Fruit fly (Drosophila melanogaster) whole organism, embryonic: ENCODE data around the gene CG3566.

Experiments used
- Antp ChIP-seq: fragments of 200-800 bp; sonication (Bioruptor generic); optimal IDR thresholded peaks from 3 replicates; lab custom pipeline; 2016; ENCODE audit warnings: missing biosample characterization, missing genetic modification characterization
- CG11085 ChIP-seq: fragments of 200-800 bp; sonication (Bioruptor generic); IDR thresholded peaks from 2 replicates; pipeline ENCODE4 v1.3.6; 2022; ENCODE audit warnings: missing biosample characterization, missing genetic modification characterization
- CG11093 ChIP-seq: fragments of 200-800 bp; sonication (Bioruptor generic); IDR thresholded peaks from 3 replicates; pipeline ENCODE4 v1.3.6; 2022; ENCODE audit warnings: missing biosample characterization, missing genetic modification characterization
- CG11504 ChIP-seq: fragments of 200-800 bp; sonication (Bioruptor generic); optimal IDR thresholded peaks from 3 replicates; lab custom pipeline; 2019; ENCODE audit warnings: missing biosample characterization, mild to moderate bottlenecking, missing genetic modification characterization, moderate library complexity
- CG13296 ChIP-seq: fragments of 200-800 bp; sonication (Bioruptor generic); optimal IDR thresholded peaks from 3 replicates; lab custom pipeline; 2018; ENCODE audit warnings: missing biosample characterization, mild to moderate bottlenecking, missing genetic modification characterization
- CG13424 ChIP-seq: fragments of 200-800 bp; sonication (Bioruptor generic); optimal IDR thresholded peaks from 2 replicates; lab custom pipeline; 2019; ENCODE audit warnings: missing biosample characterization, mild to moderate bottlenecking, missing genetic modification characterization, moderate library complexity
- CG13894 ChIP-seq: fragments of 200-800 bp; sonication (Bioruptor generic); optimal IDR thresholded peaks from 3 replicates; lab custom pipeline; 2018; ENCODE audit warnings: missing biosample characterization, mild to moderate bottlenecking, missing genetic modification characterization, moderate library complexity
- CG14710 ChIP-seq: fragments of 200-800 bp; sonication (Bioruptor generic); optimal IDR thresholded peaks from 3 replicates; lab custom pipeline; 2019; ENCODE audit warnings: missing biosample characterization, mild to moderate bottlenecking, missing genetic modification characterization, moderate library complexity
- CG15073 ChIP-seq: fragments of 200-800 bp; sonication (Bioruptor generic); optimal IDR thresholded peaks from 2 replicates; lab custom pipeline; 2016; ENCODE audit warnings: missing biosample characterization, missing genetic modification characterization
- CG1603 ChIP-seq: fragments of 200-800 bp; sonication (Bioruptor generic); optimal IDR thresholded peaks from 2 replicates; lab custom pipeline; 2019; ENCODE audit warnings: missing biosample characterization, mild to moderate bottlenecking, missing genetic modification characterization, moderate library complexity
- CG18599 ChIP-seq: fragments of 200-800 bp; sonication (Bioruptor generic); optimal IDR thresholded peaks from 3 replicates; lab custom pipeline; 2017; ENCODE audit warnings: missing biosample characterization, missing genetic modification characterization, mild to moderate bottlenecking, moderate library complexity, missing genetic modification reagents
- CG2202 ChIP-seq: fragments of 200-800 bp; sonication (Bioruptor generic); optimal IDR thresholded peaks from 2 replicates; lab custom pipeline; 2018; ENCODE audit warnings: missing biosample characterization, mild to moderate bottlenecking, missing genetic modification characterization
- CG31365 ChIP-seq: fragments of 200-800 bp; sonication (Bioruptor generic); optimal IDR thresholded peaks from 2 replicates; lab custom pipeline; 2018; ENCODE audit warnings: missing biosample characterization, mild to moderate bottlenecking, missing genetic modification characterization
- CG32767 ChIP-seq: fragments of 200-800 bp; sonication (Bioruptor generic); IDR thresholded peaks from 2 replicates; pipeline ENCODE4 v1.3.6; 2022; ENCODE audit warnings: missing biosample characterization, missing genetic modification characterization
- CG33213 ChIP-seq: fragments of 200-800 bp; sonication (Bioruptor generic); optimal IDR thresholded peaks from 3 replicates; lab custom pipeline; 2016; ENCODE audit warnings: missing biosample characterization, missing genetic modification characterization
- CG34224 ChIP-seq: fragments of 200-800 bp; sonication (Bioruptor generic); IDR thresholded peaks from 3 replicates; pipeline ENCODE4 v1.3.6; 2022; ENCODE audit warnings: missing biosample characterization, missing genetic modification characterization; ENCODE audit not compliant: partially characterized antibody
- CG6654 ChIP-seq: fragments of 200-800 bp; sonication (Bioruptor generic); optimal IDR thresholded peaks from 2 replicates; lab custom pipeline; 2017; ENCODE audit warnings: missing biosample characterization, mild to moderate bottlenecking, missing genetic modification characterization
- CG7357 ChIP-seq: fragments of 200-800 bp; sonication (Bioruptor generic); IDR thresholded peaks from 3 replicates; pipeline ENCODE4 v1.3.6; 2022; ENCODE audit warnings: missing biosample characterization, missing genetic modification characterization
- CG8281 ChIP-seq: fragments of 200-800 bp; sonication (Bioruptor generic); optimal IDR thresholded peaks from 2 replicates; lab custom pipeline; 2018; ENCODE audit warnings: missing biosample characterization, mild to moderate bottlenecking, missing genetic modification characterization, moderate library complexity
- CG8290 ChIP-seq, 3 experiments: fragments of 200-800 bp; sonication (Bioruptor generic); optimal IDR thresholded peaks; 2 replicates each; lab custom pipeline; 2016 to 2019; ENCODE audit warnings: missing biosample characterization in 3 of 3, missing genetic modification characterization in 3 of 3, mild to moderate bottlenecking in 2 of 3, moderate library complexity in 1 of 3
- CG8765 ChIP-seq: fragments of 200-800 bp; sonication (Bioruptor generic); IDR thresholded peaks from 2 replicates; pipeline ENCODE4 v1.3.6; 2022; ENCODE audit warnings: missing biosample characterization, missing genetic modification characterization
- Chrac-16 ChIP-seq: fragments of 200-800 bp; sonication (Bioruptor generic); optimal IDR thresholded peaks from 3 replicates; lab custom pipeline; 2016; ENCODE audit warnings: missing biosample characterization, missing genetic modification characterization
- ERR ChIP-seq: fragments of 200-800 bp; sonication (Bioruptor generic); optimal IDR thresholded peaks from 2 replicates; lab custom pipeline; 2016; ENCODE audit warnings: missing biosample characterization, missing genetic modification characterization
- Fer1 ChIP-seq: fragments of 200-800 bp; sonication (Bioruptor generic); optimal IDR thresholded peaks from 2 replicates; lab custom pipeline; 2017; ENCODE audit warnings: missing biosample characterization, mild to moderate bottlenecking, missing genetic modification characterization
- HmgZ ChIP-seq: fragments of 200-800 bp; sonication (Bioruptor generic); optimal IDR thresholded peaks from 2 replicates; lab custom pipeline; 2018; ENCODE audit warnings: missing biosample characterization, mild to moderate bottlenecking, missing genetic modification characterization
- Hsf ChIP-seq: fragments of 200-800 bp; sonication (Bioruptor generic); optimal IDR thresholded peaks from 3 replicates; lab custom pipeline; 2016; ENCODE audit warnings: missing biosample characterization, missing genetic modification characterization
- Meics ChIP-seq: fragments of 200-800 bp; sonication (Bioruptor generic); optimal IDR thresholded peaks from 2 replicates; lab custom pipeline; 2017; ENCODE audit warnings: missing biosample characterization, mild to moderate bottlenecking, missing genetic modification characterization
- Rfx ChIP-seq: fragments of 200-800 bp; sonication (Bioruptor generic); IDR thresholded peaks from 2 replicates; pipeline ENCODE4 v1.3.6; 2022; ENCODE audit warnings: missing biosample characterization, missing genetic modification characterization
- Six4 ChIP-seq: fragments of 200-800 bp; sonication (Bioruptor generic); optimal IDR thresholded peaks from 2 replicates; lab custom pipeline; 2016; ENCODE audit warnings: missing biosample characterization, missing genetic modification characterization
- Vsx1 ChIP-seq: fragments of 200-800 bp; sonication (Bioruptor generic); optimal IDR thresholded peaks from 2 replicates; lab custom pipeline; 2017; ENCODE audit warnings: missing biosample characterization, mild to moderate bottlenecking, missing genetic modification characterization, missing genetic modification reagents
- Xrp1 ChIP-seq: fragments of 200-800 bp; sonication (Bioruptor generic); IDR thresholded peaks from 2 replicates; pipeline ENCODE4 v1.3.6; 2022; ENCODE audit warnings: missing biosample characterization, missing genetic modification characterization
- ase ChIP-seq: fragments of 200-800 bp; sonication (Bioruptor generic); IDR thresholded peaks from 3 replicates; pipeline ENCODE4 v1.3.6; 2022; ENCODE audit warnings: missing biosample characterization, missing genetic modification characterization
- ato ChIP-seq: fragments of 200-800 bp; sonication (Bioruptor generic); IDR thresholded peaks from 2 replicates; pipeline ENCODE4 v1.3.6; 2022; ENCODE audit warnings: missing biosample characterization, missing genetic modification characterization; ENCODE audit not compliant: partially characterized antibody
- bcd ChIP-seq: fragments of 200-800 bp; sonication (Bioruptor generic); optimal IDR thresholded peaks from 2 replicates; lab custom pipeline; 2017; ENCODE audit warnings: missing biosample characterization, mild to moderate bottlenecking, missing genetic modification characterization
- bsh ChIP-seq, 2 experiments: fragments of 200-800 bp; sonication (Bioruptor generic); optimal IDR thresholded peaks; 2 replicates each; lab custom pipeline; 2017 to 2018; ENCODE audit warnings: mild to moderate bottlenecking in 2 of 2, missing biosample characterization in 2 of 2, missing genetic modification characterization in 2 of 2, moderate library complexity in 1 of 2
- dm ChIP-seq: fragments of 200-800 bp; sonication (Bioruptor generic); optimal IDR thresholded peaks from 3 replicates; lab custom pipeline; 2016; ENCODE audit warnings: missing biosample characterization, missing genetic modification characterization
- exex ChIP-seq: fragments of 200-800 bp; sonication (Bioruptor generic); optimal IDR thresholded peaks from 4 replicates; lab custom pipeline; 2018; ENCODE audit warnings: missing biosample characterization, mild to moderate bottlenecking, missing genetic modification characterization, moderate library complexity
- gem ChIP-seq: fragments of 200-800 bp; sonication (Bioruptor generic); optimal IDR thresholded peaks from 2 replicates; lab custom pipeline; 2019; ENCODE audit warnings: missing biosample characterization, mild to moderate bottlenecking, missing genetic modification characterization, moderate library complexity
- hbn ChIP-seq: fragments of 200-800 bp; sonication (Bioruptor generic); IDR thresholded peaks from 2 replicates; pipeline ENCODE4 v1.3.6; 2022; ENCODE audit warnings: missing biosample characterization, missing genetic modification characterization; ENCODE audit not compliant: partially characterized antibody
- ind ChIP-seq: fragments of 200-800 bp; sonication (Bioruptor generic); optimal IDR thresholded peaks from 3 replicates; lab custom pipeline; 2016; ENCODE audit warnings: missing biosample characterization, missing genetic modification characterization
- klu ChIP-seq: fragments of 200-800 bp; sonication (Bioruptor generic); IDR thresholded peaks from 2 replicates; pipeline ENCODE4 v1.3.6; 2022; ENCODE audit warnings: missing biosample characterization, missing genetic modification characterization
- kni ChIP-seq: fragments of 200-800 bp; sonication (Bioruptor generic); optimal IDR thresholded peaks from 3 replicates; lab custom pipeline; 2017; ENCODE audit warnings: mild to moderate bottlenecking, missing biosample characterization, missing genetic modification reagents, missing genetic modification characterization
- nau ChIP-seq: fragments of 200-800 bp; sonication (Bioruptor generic); optimal IDR thresholded peaks from 3 replicates; lab custom pipeline; 2017; ENCODE audit warnings: missing biosample characterization, mild to moderate bottlenecking, missing genetic modification characterization, missing genetic modification reagents
- nom ChIP-seq: fragments of 200-800 bp; sonication (Bioruptor generic); optimal IDR thresholded peaks from 2 replicates; lab custom pipeline; 2017; ENCODE audit warnings: missing biosample characterization, missing genetic modification characterization, mild to moderate bottlenecking, moderate library complexity, missing genetic modification reagents
- psq ChIP-seq: fragments of 200-800 bp; sonication (Bioruptor generic); optimal IDR thresholded peaks from 2 replicates; lab custom pipeline; 2017; ENCODE audit warnings: missing biosample characterization, missing genetic modification characterization
- ranshi ChIP-seq: fragments of 200-800 bp; sonication (Bioruptor generic); IDR thresholded peaks from 2 replicates; pipeline ENCODE4 v1.3.6; 2022; ENCODE audit warnings: missing biosample characterization, missing genetic modification characterization
- ro ChIP-seq: fragments of 200-800 bp; sonication (Bioruptor generic); IDR thresholded peaks from 2 replicates; pipeline ENCODE4 v1.3.6; 2022; ENCODE audit warnings: missing biosample characterization, missing genetic modification characterization
- sob ChIP-seq: fragments of 200-800 bp; sonication (Bioruptor generic); IDR thresholded peaks from 2 replicates; pipeline ENCODE4 v1.3.6; 2022; ENCODE audit warnings: missing biosample characterization, missing genetic modification characterization
- usp ChIP-seq: fragments of >200 bp; optimal IDR thresholded peaks from 2 replicates; lab custom pipeline; 2017; ENCODE audit warnings: missing biosample characterization, missing genetic modification characterization
- vfl ChIP-seq: fragments of 200-800 bp; sonication (Bioruptor generic); optimal IDR thresholded peaks from 2 replicates; lab custom pipeline; 2016; ENCODE audit warnings: missing biosample characterization, missing genetic modification characterization
- zen ChIP-seq: fragments of 200-800 bp; sonication (Bioruptor generic); optimal IDR thresholded peaks from 3 replicates; lab custom pipeline; 2018; ENCODE audit warnings: missing biosample characterization, mild to moderate bottlenecking, missing genetic modification characterization, moderate library complexity

CG3566 gene

DNA sequence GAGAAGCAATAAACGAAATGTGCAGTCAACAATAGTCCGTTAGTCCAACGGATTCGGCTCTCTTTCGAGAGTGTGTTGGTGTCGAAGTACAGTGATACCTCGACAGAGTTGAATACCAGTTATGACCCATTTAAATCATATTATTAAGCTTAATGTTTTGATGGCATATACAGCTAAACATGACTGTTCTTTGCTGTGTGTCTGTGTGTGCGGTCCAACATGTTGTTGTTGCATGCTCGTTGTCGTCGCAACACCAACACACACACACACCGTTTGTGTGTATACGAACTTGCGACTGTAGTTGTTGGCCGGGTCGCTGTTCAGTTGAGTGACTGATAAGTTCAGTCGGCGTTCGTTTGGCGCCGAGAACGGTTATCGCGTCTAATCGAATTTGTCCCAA, 32.3 kb upstream of the CG3566 start, which contains the start of gene CG15894 (continued):
- peak; percentile 28 for TF ChIP-seq gem
- no peak for TF ChIP-seq bcd (GFP tag; lab: Kevin White, UChicago)
- no peak for TF ChIP-seq Six4
- no peak for TF ChIP-seq psq (GFP tag; lab: Kevin White, UChicago)
- TF ChIP-seq klu = no peak
- no peak for TF ChIP-seq Xrp1 (GFP tag; lab: Robert Waterston, UW)
- no peak for TF ChIP-seq CG33213 (GFP tag; lab: Kevin White, UChicago)
- no peak for TF ChIP-seq exex (tag; lab: Kevin White, UChicago)
- TF ChIP-seq Chrac-16 = no peak
- no peak for TF ChIP-seq ro (GFP tag; lab: Robert Waterston, UW)
- no peak for TF ChIP-seq nom
- no peak for TF ChIP-seq zen (tag; lab: Kevin White, UChicago)
- TF ChIP-seq CG14710 = no peak
- TF ChIP-seq CG1603 (tag; lab: Kevin White, UChicago) = peak; percentile 42
- TF ChIP-seq CG31365 = no peak
- no peak for TF ChIP-seq CG8290 (GFP tag; optimal IDR thresholded peaks at IDR 0.05; lab: Kevin White, UChicago)
- peak in 1 of 2 experiments; percentile 64 for TF ChIP-seq CG8290 (tag; optimal IDR thresholded peaks at IDR 0.05; lab: Kevin White, UChicago)
- TF ChIP-seq ato = no peak
- TF ChIP-seq CG11093 (GFP tag; lab: Robert Waterston, UW) = no peak
- TF ChIP-seq Vsx1 (GFP tag; lab: Kevin White, UChicago) = no peak
- TF ChIP-seq CG15073 (GFP tag; lab: Kevin White, UChicago) = no peak
- peak; percentile 5 for TF ChIP-seq kni (GFP tag; lab: Kevin White, UChicago)
- no peak for TF ChIP-seq hbn
- peak; percentile 11 for TF ChIP-seq CG11504 (tag; lab: Kevin White, UChicago)
- TF ChIP-seq CG34224 (GFP tag; lab: Robert Waterston, UW) = no peak
- no peak for TF ChIP-seq CG6654
- TF ChIP-seq sob (GFP tag; lab: Robert Waterston, UW) = peak; percentile 28; the same call in 1 of the 2 replicates
- TF ChIP-seq dm (GFP tag; lab: Kevin White, UChicago) = no peak
- no peak for TF ChIP-seq vfl
- TF ChIP-seq Rfx = peak; percentile 30; the same call in 1 of the 2 replicates
- TF ChIP-seq HmgZ = no peak
- no peak for TF ChIP-seq CG13424
- TF ChIP-seq Hsf (GFP tag; lab: Kevin White, UChicago) = peak; percentile 11
- peak; percentile 6 for TF ChIP-seq Meics
- no peak for TF ChIP-seq CG8765 (GFP tag; lab: Robert Waterston, UW)
- peak; percentile 18; the same call in 1 of the 2 replicates for TF ChIP-seq ranshi (GFP tag; lab: Robert Waterston, UW)
- no peak for TF ChIP-seq CG11085 (GFP tag; lab: Robert Waterston, UW)
- TF ChIP-seq CG18599 (GFP tag; lab: Kevin White, UChicago) = peak; percentile 49
- no peak for TF ChIP-seq nau (GFP tag; lab: Kevin White, UChicago)
- TF ChIP-seq CG8281 (tag; lab: Kevin White, UChicago) = no peak
- TF ChIP-seq ERR (GFP tag; lab: Kevin White, UChicago) = no peak
- TF ChIP-seq Antp (GFP tag; lab: Kevin White, UChicago) = no peak
- peak; percentile 12 for TF ChIP-seq CG13894 (tag; lab: Kevin White, UChicago)
- no peak for TF ChIP-seq ase (GFP tag; lab: Robert Waterston, UW)
- TF ChIP-seq CG13296 = peak; percentile 8
- TF ChIP-seq CG32767 (GFP tag; lab: Robert Waterston, UW) = no peak
- peak; percentile 26 for TF ChIP-seq Fer1 (GFP tag; lab: Kevin White, UChicago)
- TF ChIP-seq bsh (GFP tag; optimal IDR thresholded peaks at IDR 0.05; lab: Kevin White, UChicago) = no peak
- peak; percentile 1 for TF ChIP-seq ind (GFP tag; lab: Kevin White, UChicago)
- no peak for TF ChIP-seq usp (GFP tag; lab: Kevin White, UChicago)
- no peak for TF ChIP-seq CG7357 (GFP tag; lab: Robert Waterston, UW)
- TF ChIP-seq CG2202 (tag; lab: Kevin White, UChicago) = no peak
